Worm (Caenorhabditis elegans): ENCODE results near the gene gst-9.
"Not testable (repeated sequence)": the region's sequence is repeated elsewhere in the genome, so short reads cannot be mapped to it uniquely, and the experiment has no call there.

Gene gst-9

DNA sequence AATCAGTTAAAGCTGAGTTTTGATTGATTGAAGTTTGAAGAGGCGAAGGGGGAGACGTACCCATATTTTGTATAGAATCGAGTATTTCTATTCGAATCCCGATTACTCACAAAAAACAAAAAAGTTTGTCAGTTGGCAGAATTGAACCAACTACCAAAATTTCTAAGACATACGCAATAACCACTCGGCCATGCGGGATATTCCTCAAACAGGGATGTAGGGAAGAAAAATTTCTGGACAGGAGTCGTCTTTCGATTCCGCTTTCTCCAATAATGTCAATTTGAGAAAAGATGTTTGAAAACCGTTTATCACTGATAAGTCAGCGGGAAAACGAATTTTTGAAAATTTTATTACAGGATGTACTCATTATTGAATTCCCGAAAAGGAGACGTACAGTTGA, 37.0 kb downstream of the gst-9 start (continued):
- TF ChIP-seq lin-29 (GFP tag; IDR thresholded peaks at IDR 0.05): 0 out of 2 replicates have a peak, but pooled peaks have one; percentile 15
- peak; percentile 50; the same call in 1 of the 2 replicates for TF ChIP-seq F44E2.7 (GFP tag; IDR thresholded peaks at IDR 0.05)
- 0 out of 2 replicates have a peak, but pooled peaks have one; percentile 55 for TF ChIP-seq ctbp-1 (GFP tag; IDR thresholded peaks at IDR 0.05)
- peak; percentile 92 for TF ChIP-seq arid-1 (GFP tag; conservative IDR thresholded peaks at IDR 0.05)
- peak; percentile 87 for TF ChIP-seq F26F4.8 (GFP tag; conservative IDR thresholded peaks at IDR 0.05)
- 0 out of 2 replicates have a peak, but pooled peaks have one; percentile 39 for TF ChIP-seq php-3 (GFP tag; IDR thresholded peaks at IDR 0.05)
- peak; percentile 38; the same call in 1 of the 2 replicates for TF ChIP-seq Y48G9A.11 (GFP tag; IDR thresholded peaks at IDR 0.05)
- TF ChIP-seq T26A8.4 (GFP tag; IDR thresholded peaks at IDR 0.05): peak; percentile 73
- TF ChIP-seq mxl-2 (GFP tag; conservative IDR thresholded peaks at IDR 0.05): peak; percentile 70
- TF ChIP-seq madf-9 (GFP tag; conservative IDR thresholded peaks at IDR 0.05): peak; percentile 58; the same call in 1 of the 2 replicates
- TF ChIP-seq vab-7 (GFP tag; IDR thresholded peaks at IDR 0.05): peak; percentile 82
- peak; percentile 76 for TF ChIP-seq ceh-44 (GFP tag; IDR thresholded peaks at IDR 0.05)
- TF ChIP-seq egl-43 (GFP tag; IDR thresholded peaks at IDR 0.05): peak; percentile 90
- peak; percentile 70; the same call in 1 of the 2 replicates for TF ChIP-seq zfp-3 (GFP tag; conservative IDR thresholded peaks at IDR 0.05)
- peak; percentile 50; the same call in 1 of the 2 replicates for TF ChIP-seq mdt-29 (GFP tag; IDR thresholded peaks at IDR 0.05)

DNA sequence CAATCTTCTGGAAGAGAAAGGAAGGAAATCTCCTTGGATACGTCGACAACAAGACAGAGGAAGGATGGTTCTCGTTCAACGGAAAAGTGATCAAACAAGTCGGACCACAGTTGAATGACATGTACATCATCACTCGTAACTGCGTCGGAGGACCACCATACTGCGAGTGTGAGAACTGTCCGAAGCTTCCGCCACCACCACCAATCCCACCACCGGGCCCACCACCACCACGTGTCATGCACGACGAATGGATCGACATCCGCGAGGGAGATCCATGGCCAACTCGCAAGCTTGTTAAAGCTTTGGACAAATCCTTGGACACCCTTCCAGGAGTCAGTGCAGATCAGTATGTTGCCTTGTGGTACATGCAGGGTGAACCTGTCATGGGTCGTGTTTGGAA, 39.9 kb downstream of the gst-9 start:
- no peak for TF ChIP-seq lin-38 (GFP tag; IDR thresholded peaks at IDR 0.05)
- peak in 1 of 2 experiments; percentile 91 for TF ChIP-seq unc-62 (GFP tag; optimal IDR thresholded peaks at IDR 0.05 in 1 of 2)
- TF ChIP-seq unc-62 (tag; optimal IDR thresholded peaks at IDR 0.05): no peak
- TF ChIP-seq dve-1 (tag; optimal IDR thresholded peaks at IDR 0.05; ENCODE audit: insufficient read depth): no peak
- no peak for TF ChIP-seq lin-13 (GFP tag; optimal IDR thresholded peaks at IDR 0.05)
- TF ChIP-seq nhr-48 (tag; optimal IDR thresholded peaks at IDR 0.05): no peak
- TF ChIP-seq ceh-82 (tag; optimal IDR thresholded peaks at IDR 0.05): no peak
- TF ChIP-seq lin-39 (tag; optimal IDR thresholded peaks at IDR 0.05): no peak

DNA sequence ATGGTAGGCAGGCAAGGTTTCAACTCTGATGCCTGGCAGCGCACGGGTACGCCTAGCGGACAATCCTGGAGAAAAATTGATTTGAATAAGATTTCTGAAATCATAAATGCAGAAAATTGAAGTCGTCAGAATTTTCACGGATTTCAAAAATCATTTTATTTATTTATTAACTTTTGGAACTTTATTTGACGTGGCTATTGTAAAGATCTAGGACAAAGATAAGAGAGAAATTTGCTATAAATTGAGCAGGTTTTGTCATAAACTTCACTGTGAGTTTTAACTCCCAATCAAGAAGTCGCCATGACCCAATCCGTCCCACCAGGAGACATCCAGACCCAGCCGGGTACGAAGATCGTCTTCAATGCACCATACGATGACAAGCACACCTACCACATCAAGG, 41.3 kb downstream of the gst-9 start, which contains the start of gene msp-152:
Gene msp-152, plus strand, starts transcription at position 301 of the 400 bp plus-strand sequence.
- TF ChIP-seq ces-1 (GFP tag; optimal IDR thresholded peaks at IDR 0.05); T26A8.4 (GFP tag; IDR thresholded peaks at IDR 0.05); ama-1 (optimal IDR thresholded peaks at IDR 0.05): not testable (repeated sequence)

- TF ChIP-seq arid-1 (GFP tag; conservative IDR thresholded peaks at IDR 0.05): no peak
- TF ChIP-seq aly-2 (tag; optimal IDR thresholded peaks at IDR 0.05): no peak
- no peak for TF ChIP-seq madf-9 (GFP tag; conservative IDR thresholded peaks at IDR 0.05)
- TF ChIP-seq lim-7 (GFP tag; IDR thresholded peaks at IDR 0.05): no peak
- TF ChIP-seq lin-15B (tag; optimal IDR thresholded peaks at IDR 0.05): no peak
- no peak for TF ChIP-seq nhr-11 (tag; optimal IDR thresholded peaks at IDR 0.05)
- no peak for TF ChIP-seq daf-16 (GFP tag; optimal IDR thresholded peaks at IDR 0.05)
- TF ChIP-seq daf-16 (tag; optimal IDR thresholded peaks at IDR 0.05): no peak
- TF ChIP-seq F26F4.8 (GFP tag; conservative IDR thresholded peaks at IDR 0.05): no peak
- no peak for TF ChIP-seq dmd-8 (GFP tag; IDR thresholded peaks at IDR 0.05)
- no peak for TF ChIP-seq ama-1 (optimal IDR thresholded peaks at IDR 0.05)
- TF ChIP-seq dmd-9 (GFP tag; IDR thresholded peaks at IDR 0.05): no peak
- TF ChIP-seq nhr-10 (tag; optimal IDR thresholded peaks at IDR 0.05): no peak
These were observed 43.6 kb downstream of the gst-9 start, which contains the start of gene gst-30 for ce11 chrII:4934954-4935353. Gene gst-30 (minus strand): TSS chrII:4935054.

DNA sequence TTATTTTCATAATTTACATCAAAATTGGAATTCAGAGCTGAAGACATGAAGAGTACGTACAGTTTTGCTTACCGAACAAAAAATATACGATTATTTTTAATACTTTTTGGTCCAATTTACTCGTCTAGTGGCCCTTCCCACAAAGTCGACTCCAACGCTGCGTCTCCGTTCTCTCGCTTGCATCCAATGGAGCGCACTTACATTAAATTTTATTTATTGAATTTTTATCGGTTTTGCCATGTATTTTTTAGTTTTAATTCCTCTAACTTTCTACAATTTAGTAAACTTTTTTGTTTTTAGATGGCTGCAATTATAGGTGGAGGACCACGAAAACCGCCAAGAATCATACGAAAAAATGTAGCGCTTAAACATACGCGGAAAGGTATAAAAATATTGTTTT, 44.1 kb downstream of the gst-9 start, which contains the start of gene ZK546.5:
Gene ZK546.5, plus strand, starts transcription at position 301 of the 400 bp plus-strand sequence.
- TF ChIP-seq nhr-25 (tag; optimal IDR thresholded peaks at IDR 0.05; ENCODE audit: borderline replicate concordance, insufficient read depth) (no peak), aha-1 (tag) (peak; percentile 24), attf-4 (tag; optimal IDR thresholded peaks at IDR 0.05) (no peak), snpc-4 (tag; optimal IDR thresholded peaks at IDR 0.05) (no peak), jun-1 (tag; optimal IDR thresholded peaks at IDR 0.05) (no peak), madf-9 (GFP tag; conservative IDR thresholded peaks at IDR 0.05) (no peak), lin-38 (GFP tag; IDR thresholded peaks at IDR 0.05) (peak; percentile 60)

Data from whole organism, L4 larva.